Fruit fly (Drosophila melanogaster): ENCODE results near the gene Jon25Bii.

Jon25Bii gene

DNA sequence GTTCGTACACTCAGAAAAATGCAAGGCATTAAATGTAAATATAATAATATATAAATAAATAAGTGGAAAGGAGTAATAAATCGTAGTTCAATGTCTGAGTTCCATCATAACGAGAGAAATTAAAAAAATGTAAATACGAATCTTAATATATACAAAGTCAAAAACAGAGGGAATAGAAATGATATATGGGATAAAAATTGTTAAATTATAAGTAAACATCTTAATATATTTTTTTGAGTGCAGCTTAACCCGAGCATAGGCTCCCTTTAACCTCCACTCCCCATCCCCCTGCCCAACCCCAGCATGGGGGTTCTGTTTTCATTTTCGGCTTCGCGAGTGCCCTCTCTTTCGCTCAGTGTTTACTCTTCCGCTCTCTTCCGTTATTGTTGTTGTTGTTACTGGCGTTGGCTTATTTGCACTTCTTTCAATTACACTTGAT lies 37.2 kb downstream of the Jon25Bii start (continued):
- TF ChIP-seq Ets65A (GFP tag) (no peak), ap (GFP tag; IDR thresholded peaks at IDR 0.05) (no peak), CG8924 (tag; optimal IDR thresholded peaks at IDR 0.05) (peak; percentile 41), CG7987 (GFP tag; optimal IDR thresholded peaks at IDR 0.05) (no peak), zen (tag; optimal IDR thresholded peaks at IDR 0.05) (no peak), CG7839 (tag; optimal IDR thresholded peaks at IDR 0.05) (peak; percentile 41), tgo (GFP tag; IDR thresholded peaks at IDR 0.05) (0 out of 3 replicates have a peak, but pooled peaks have one; percentile 31), onecut (GFP tag; IDR thresholded peaks at IDR 0.05) (0 out of 2 replicates have a peak, but pooled peaks have one; percentile 16), hb (GFP tag; IDR thresholded peaks at IDR 0.05; ENCODE audit: partially characterized antibody) (no peak), CG2116 (GFP tag; optimal IDR thresholded peaks at IDR 0.05) (no peak), nau (GFP tag; optimal IDR thresholded peaks at IDR 0.05) (no peak), bbx (GFP tag; IDR thresholded peaks at IDR 0.05; ENCODE audit: partially characterized antibody) (no peak), BtbVII (GFP tag; optimal IDR thresholded peaks at IDR 0.05) (peak; percentile 30), sug (tag; optimal IDR thresholded peaks at IDR 0.05) (no peak), CG15479 (GFP tag; optimal IDR thresholded peaks at IDR 0.05) (no peak), hbn (GFP tag; IDR thresholded peaks at IDR 0.05; ENCODE audit: partially characterized antibody) (no peak), CG17328 (GFP tag; IDR thresholded peaks at IDR 0.05) (no peak), lmd (GFP tag; IDR thresholded peaks at IDR 0.05) (peak; percentile 37), fd96Cb (tag; optimal IDR thresholded peaks at IDR 0.05) (peak; percentile 50), prd (optimal IDR thresholded peaks at IDR 0.05) (no peak), prd (GFP tag; IDR thresholded peaks at IDR 0.05) (no peak), lab (GFP tag; optimal IDR thresholded peaks at IDR 0.05) (peak; percentile 50), vvl (GFP tag; IDR thresholded peaks at IDR 0.05) (0 out of 2 replicates have a peak, but pooled peaks have one; percentile 22), inv (GFP tag; IDR thresholded peaks at IDR 0.05; ENCODE audit: partially characterized antibody) (no peak), CG11504 (tag; optimal IDR thresholded peaks at IDR 0.05) (peak; percentile 63), CG18262 (tag; optimal IDR thresholded peaks at IDR 0.05) (peak; percentile 57), CG30431 (GFP tag; optimal IDR thresholded peaks at IDR 0.05) (peak; percentile 11), NK7.1 (GFP tag; optimal IDR thresholded peaks at IDR 0.05) (no peak), Mrtf (GFP tag; IDR thresholded peaks at IDR 0.05) (no peak), cas (GFP tag; IDR thresholded peaks at IDR 0.05) (no peak), en (GFP tag; optimal IDR thresholded peaks at IDR 0.05) (no peak), CG12236 (GFP tag; optimal IDR thresholded peaks at IDR 0.05) (no peak), gcm (GFP tag; optimal IDR thresholded peaks at IDR 0.05) (no peak), CG10274 (GFP tag; optimal IDR thresholded peaks at IDR 0.05) (no peak), h (optimal IDR thresholded peaks at IDR 0.05) (no peak), CG13123 (GFP tag; optimal IDR thresholded peaks at IDR 0.05) (no peak), Nf-YA (GFP tag; IDR thresholded peaks at IDR 0.05) (0 out of 2 replicates have a peak, but pooled peaks have one; percentile 43), maf-S (GFP tag; optimal IDR thresholded peaks at IDR 0.05) (no peak), dysf (GFP tag; IDR thresholded peaks at IDR 0.05) (peak; percentile 36; the same call in 1 of the 3 replicates), crp (GFP tag; optimal IDR thresholded peaks at IDR 0.05) (no peak)

DNA sequence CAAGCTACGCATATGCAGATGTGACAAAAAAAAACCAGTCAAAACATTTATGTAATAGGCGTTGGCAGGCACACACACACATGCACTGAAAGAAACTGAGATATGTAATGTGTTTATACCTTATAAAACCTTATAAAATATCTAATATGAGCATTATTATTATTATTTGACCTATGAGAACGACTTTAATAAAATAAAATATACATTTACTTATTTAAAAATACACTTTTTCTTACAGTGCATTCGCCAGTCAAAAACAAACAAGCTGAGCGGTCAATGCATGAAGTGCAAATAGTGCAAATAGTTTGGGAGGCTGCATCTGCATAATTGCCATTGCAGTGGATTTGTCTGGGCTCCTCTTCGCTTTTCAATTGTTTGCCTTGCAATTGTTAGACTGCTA lies 45.0 kb downstream of the Jon25Bii start:
- TF ChIP-seq HHEX (GFP tag; optimal IDR thresholded peaks at IDR 0.05) (peak; percentile 74), bsh (GFP tag; optimal IDR thresholded peaks at IDR 0.05) (peak in 1 of 2 experiments; percentile 73), Ptx1 (GFP tag; IDR thresholded peaks at IDR 0.05) (peak; percentile 76), Fer3 (tag; optimal IDR thresholded peaks at IDR 0.05) (peak; percentile 74), CG13123 (GFP tag; optimal IDR thresholded peaks at IDR 0.05) (no peak), CG3838 (GFP tag; optimal IDR thresholded peaks at IDR 0.05) (no peak), zen2 (GFP tag; IDR thresholded peaks at IDR 0.05; ENCODE audit: partially characterized antibody) (no peak), CG34422 (GFP tag; IDR thresholded peaks at IDR 0.05) (no peak), Spps (tag; optimal IDR thresholded peaks at IDR 0.05) (no peak), CG7372 (GFP tag; IDR thresholded peaks at IDR 0.05) (peak; percentile 31; the same call in 1 of the 2 replicates), Eip74EF (GFP tag; optimal IDR thresholded peaks at IDR 0.05) (peak in 1 of 2 experiments; percentile 84), Med (GFP tag) (peak; percentile 62), gem (tag; optimal IDR thresholded peaks at IDR 0.05) (peak; percentile 90), CG10147 (GFP tag; optimal IDR thresholded peaks at IDR 0.05) (peak; percentile 49)

Measured in whole organism, embryonic.